Worm (Caenorhabditis elegans) whole organism, L1 larva: ENCODE results near the gene apl-1.
A peak's percentile ranks its signal among the peaks of the same experiment; 100 is the strongest.

Experiments
- ceh-88 ChIP-seq: fragments of 200-800 bp; sonication (Bioruptor generic); IDR thresholded peaks from 2 replicates; pipeline ENCODE4 v1.3.6; 2022; ENCODE audit warnings: missing genetic modification characterization, missing compliant biosample characterization
- ces-1 ChIP-seq: fragments of 150-350 bp; optimal IDR thresholded peaks from 2 replicates; lab custom pipeline; 2014; ENCODE audit warnings: missing biosample characterization, missing genetic modification reagents, missing genetic modification characterization
- dpl-1 ChIP-seq, 3 experiments: fragments of 150-350 bp in 2 of 3; sonication (generic microtip) in 1 of 3; optimal IDR thresholded peaks; 2 replicates each; lab custom pipeline; 2014 to 2017; ENCODE audit warnings: missing biosample characterization in 3 of 3, missing genetic modification characterization in 3 of 3, missing genetic modification reagents in 3 of 3
- mep-1 ChIP-seq: fragments of 150-350 bp; optimal IDR thresholded peaks from 2 replicates; lab custom pipeline; 2014; ENCODE audit warnings: missing biosample characterization, missing genetic modification characterization
- sox-4 ChIP-seq: sonication (generic microtip); optimal IDR thresholded peaks from 2 replicates; lab custom pipeline; 2016; ENCODE audit warnings: missing genetic modification characterization, missing compliant biosample characterization
- sup-37 ChIP-seq: fragments of 200-800 bp; sonication (Bioruptor generic); optimal IDR thresholded peaks from 2 replicates; lab custom pipeline; 2018; ENCODE audit warnings: mild to moderate bottlenecking, missing genetic modification characterization, missing compliant biosample characterization
- swsn-7 ChIP-seq: sonication (generic microtip); optimal IDR thresholded peaks from 2 replicates; lab custom pipeline; 2016; ENCODE audit warnings: missing genetic modification characterization, missing compliant biosample characterization

DNA sequence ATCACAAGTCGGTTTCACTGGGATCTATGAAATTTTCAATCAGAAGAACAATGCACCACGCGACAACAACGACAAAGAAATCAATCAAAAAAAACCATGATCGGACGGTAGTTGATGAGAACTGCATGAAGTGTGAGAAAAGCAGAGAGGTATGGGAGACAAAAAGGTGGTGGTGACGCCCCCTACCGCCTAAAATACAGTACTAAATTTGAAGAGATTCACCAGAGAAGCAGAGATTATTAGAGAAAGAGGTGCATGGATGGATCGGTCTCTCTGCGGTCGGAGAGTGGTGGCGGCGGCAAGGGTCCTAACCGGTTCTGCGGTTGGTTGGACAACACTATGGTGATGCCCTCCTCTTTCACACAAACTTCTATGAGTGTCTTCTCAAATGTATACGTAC lies 2.6 kb upstream of the apl-1 start:
- no peak for TF ChIP-seq sox-4 (tag; lab: Kevin White, UChicago)
- no peak for TF ChIP-seq ces-1 (GFP tag; lab: Kevin White, UChicago)
- peak; percentile 33 for TF ChIP-seq swsn-7
- TF ChIP-seq sup-37 (GFP tag; lab: Kevin White, UChicago) = no peak
- no peak for TF ChIP-seq ceh-88 (GFP tag; lab: Robert Waterston, UW)
- TF ChIP-seq dpl-1 (GFP tag; optimal IDR thresholded peaks at IDR 0.05; lab: Kevin White, UChicago) = no peak
- peak; percentile 48 for TF ChIP-seq mep-1 (tag; lab: Kevin White, UChicago)
